Worm (Caenorhabditis elegans) whole organism, L2 larva: ENCODE measurements around the gene F27E5.5.

Source experiments
- nhr-6 ChIP-seq: fragments of 150-350 bp; optimal IDR thresholded peaks from 2 replicates; lab custom pipeline; 2014; ENCODE audit warnings: missing biosample characterization, missing genetic modification characterization
- snpc-4 ChIP-seq: fragments of 150-350 bp; optimal IDR thresholded peaks from 2 replicates; lab custom pipeline; 2014; ENCODE audit warnings: missing biosample characterization, missing genetic modification characterization

DNA sequence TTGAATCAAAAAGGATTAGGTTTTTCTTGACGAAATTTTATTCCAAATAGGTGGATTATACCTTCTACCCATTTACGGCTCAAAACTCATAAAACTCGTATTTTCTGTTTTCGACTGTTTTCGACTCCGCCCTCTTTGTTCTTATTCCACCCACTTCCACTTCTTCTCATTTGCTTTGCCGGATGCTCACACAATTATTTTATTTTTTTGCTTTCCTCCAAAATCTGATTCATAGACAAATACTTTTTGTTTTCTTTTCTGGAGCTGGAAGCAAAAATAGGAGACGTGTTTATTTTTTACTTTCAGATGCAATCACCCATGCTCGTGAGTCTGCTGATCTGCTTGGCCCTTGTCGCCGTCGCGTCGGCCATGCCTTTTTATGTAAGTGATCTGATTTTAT, 23.4 kb upstream of the F27E5.5 start, which contains the start of gene nlp-63:
- TF ChIP-seq nhr-6 (tag; lab: Kevin White, UChicago), result no peak
- no peak for TF ChIP-seq snpc-4 (tag; lab: Kevin White, UChicago)
